Fruit fly (Drosophila melanogaster) whole organism, embryonic: ENCODE data around the gene Atat.

ENCODE experiments used
- CG10274 ChIP-seq: fragments of 200-800 bp; sonication (Bioruptor generic); optimal IDR thresholded peaks from 3 replicates; lab custom pipeline; 2017; ENCODE audit warnings: missing biosample characterization, mild to moderate bottlenecking, missing genetic modification characterization
- CG13894 ChIP-seq: fragments of 200-800 bp; sonication (Bioruptor generic); optimal IDR thresholded peaks from 3 replicates; lab custom pipeline; 2018; ENCODE audit warnings: missing biosample characterization, mild to moderate bottlenecking, missing genetic modification characterization, moderate library complexity
- CG32532 ChIP-seq: fragments of 200-800 bp; sonication (Bioruptor generic); IDR thresholded peaks from 2 replicates; pipeline ENCODE4 v1.3.6; 2022; ENCODE audit warnings: missing biosample characterization, missing genetic modification characterization
- CG33213 ChIP-seq: fragments of 200-800 bp; sonication (Bioruptor generic); optimal IDR thresholded peaks from 3 replicates; lab custom pipeline; 2016; ENCODE audit warnings: missing biosample characterization, missing genetic modification characterization
- CG3847 ChIP-seq: fragments of 200-800 bp; sonication (Bioruptor generic); IDR thresholded peaks from 2 replicates; pipeline ENCODE4 v1.3.6; 2022; ENCODE audit warnings: missing biosample characterization, missing genetic modification characterization
- CG43689 ChIP-seq: fragments of 200-800 bp; sonication (Bioruptor generic); IDR thresholded peaks from 2 replicates; pipeline ENCODE4 v1.3.6; 2022; ENCODE audit warnings: missing biosample characterization, missing genetic modification characterization
- CG4404 ChIP-seq: fragments of 200-800 bp; sonication (Bioruptor generic); IDR thresholded peaks from 2 replicates; pipeline ENCODE4 v1.3.6; 2022; ENCODE audit warnings: missing biosample characterization, missing genetic modification characterization
- CG6654 ChIP-seq: fragments of 200-800 bp; sonication (Bioruptor generic); optimal IDR thresholded peaks from 2 replicates; lab custom pipeline; 2017; ENCODE audit warnings: missing biosample characterization, mild to moderate bottlenecking, missing genetic modification characterization
- CG7745 ChIP-seq: fragments of 200-800 bp; sonication (Bioruptor generic); optimal IDR thresholded peaks from 2 replicates; lab custom pipeline; 2018; ENCODE audit warnings: missing biosample characterization, mild to moderate bottlenecking, missing genetic modification characterization, moderate library complexity
- CG7839 ChIP-seq: fragments of 200-800 bp; sonication (Bioruptor generic); optimal IDR thresholded peaks from 3 replicates; lab custom pipeline; 2018; ENCODE audit warnings: missing biosample characterization, mild to moderate bottlenecking, missing genetic modification characterization, moderate library complexity
- CG8089 ChIP-seq: fragments of 200-800 bp; sonication (Bioruptor generic); optimal IDR thresholded peaks from 3 replicates; lab custom pipeline; 2016; ENCODE audit warnings: missing biosample characterization, missing genetic modification characterization
- CG8359 ChIP-seq: fragments of 200-800 bp; sonication (Bioruptor generic); optimal IDR thresholded peaks from 2 replicates; lab custom pipeline; 2017; ENCODE audit warnings: missing biosample characterization, mild to moderate bottlenecking, missing genetic modification characterization, borderline replicate concordance
- CG8388 ChIP-seq: fragments of 200-800 bp; sonication (Bioruptor generic); optimal IDR thresholded peaks from 2 replicates; lab custom pipeline; 2019; ENCODE audit warnings: missing biosample characterization, mild to moderate bottlenecking, missing genetic modification characterization, moderate library complexity
- CG8944 ChIP-seq: fragments of 200-800 bp; sonication (Bioruptor generic); optimal IDR thresholded peaks from 3 replicates; lab custom pipeline; 2016; ENCODE audit warnings: missing biosample characterization, missing genetic modification characterization
- CG9727 ChIP-seq: fragments of 200-800 bp; sonication (Bioruptor generic); optimal IDR thresholded peaks from 3 replicates; lab custom pipeline; 2017; ENCODE audit warnings: missing biosample characterization, mild to moderate bottlenecking, missing genetic modification characterization
- Eip74EF ChIP-seq, 2 experiments: fragments of 200-800 bp in 1 of 2; fragments of >200 bp in 1 of 2; sonication (Bioruptor generic) in 1 of 2; optimal IDR thresholded peaks; 2 replicates each; lab custom pipeline; 2017 to 2019; ENCODE audit warnings: missing biosample characterization in 2 of 2, missing genetic modification characterization in 2 of 2, mild to moderate bottlenecking in 1 of 2, moderate library complexity in 1 of 2
- Ets65A ChIP-seq: fragments of 200-800 bp; sonication (Bioruptor generic); peaks from one replicate; lab custom pipeline; 2016; ENCODE audit warnings: missing biosample characterization, missing genetic modification characterization
- Hr51 ChIP-seq, 2 experiments: fragments of 200-800 bp; sonication (Bioruptor generic); optimal IDR thresholded peaks; 2 replicates in 1 of 2; 3 replicates in 1 of 2; lab custom pipeline; 2016 to 2018; ENCODE audit warnings: missing biosample characterization in 2 of 2, missing genetic modification characterization in 2 of 2, mild to moderate bottlenecking in 1 of 2, moderate library complexity in 1 of 2
- Jarid2 ChIP-seq: fragments of 200-800 bp; sonication (Bioruptor generic); optimal IDR thresholded peaks from 3 replicates; lab custom pipeline; 2017; ENCODE audit warnings: mild to moderate bottlenecking, missing biosample characterization, missing genetic modification reagents, missing genetic modification characterization
- Lim3 ChIP-seq: fragments of 200-800 bp; sonication (Bioruptor generic); IDR thresholded peaks from 2 replicates; pipeline ENCODE4 v1.3.6; 2022; ENCODE audit warnings: missing biosample characterization, missing genetic modification characterization
- Med ChIP-seq: fragments of 200-800 bp; sonication (Bioruptor generic); peaks from one replicate; lab custom pipeline; 2016; ENCODE audit warnings: missing biosample characterization, missing genetic modification characterization, mild to moderate bottlenecking, inconsistent platforms, moderate library complexity
- Mrtf ChIP-seq: fragments of 200-800 bp; sonication (Bioruptor generic); IDR thresholded peaks from 3 replicates; pipeline ENCODE4 v1.3.6; 2022; ENCODE audit warnings: missing biosample characterization, missing genetic modification characterization
- Neu2 ChIP-seq: fragments of 200-800 bp; sonication (Bioruptor generic); optimal IDR thresholded peaks from 3 replicates; lab custom pipeline; 2016; ENCODE audit warnings: missing biosample characterization, missing genetic modification characterization, borderline replicate concordance
- Oaz ChIP-seq: fragments of 200-800 bp; sonication (Bioruptor generic); IDR thresholded peaks from 2 replicates; pipeline ENCODE4 v1.3.6; 2022; ENCODE audit warnings: missing biosample characterization, missing genetic modification characterization
- Optix ChIP-seq: fragments of 200-800 bp; sonication (Bioruptor generic); IDR thresholded peaks from 3 replicates; pipeline ENCODE4 v1.3.6; 2022; ENCODE audit warnings: missing biosample characterization, missing genetic modification characterization
- Pdp1 ChIP-seq, 2 experiments: fragments of 200-800 bp; sonication (Bioruptor generic); optimal IDR thresholded peaks; 3 replicates each; lab custom pipeline; 2016; ENCODE audit warnings: missing biosample characterization in 2 of 2, missing genetic modification characterization in 2 of 2, mild to moderate bottlenecking in 1 of 2, moderate library complexity in 1 of 2
- Ptx1 ChIP-seq: fragments of 200-800 bp; sonication (Bioruptor generic); IDR thresholded peaks from 2 replicates; pipeline ENCODE4 v1.3.6; 2022; ENCODE audit warnings: missing biosample characterization, missing genetic modification characterization
- Rfx ChIP-seq: fragments of 200-800 bp; sonication (Bioruptor generic); IDR thresholded peaks from 2 replicates; pipeline ENCODE4 v1.3.6; 2022; ENCODE audit warnings: missing biosample characterization, missing genetic modification characterization
- Side ChIP-seq: fragments of 200-800 bp; sonication (Bioruptor generic); optimal IDR thresholded peaks from 2 replicates; lab custom pipeline; 2016; ENCODE audit warnings: missing biosample characterization, missing genetic modification characterization
- amos ChIP-seq: fragments of 200-800 bp; sonication (Bioruptor generic); IDR thresholded peaks from 2 replicates; pipeline ENCODE4 v1.3.6; 2022; ENCODE audit warnings: missing biosample characterization, missing genetic modification characterization; ENCODE audit not compliant: partially characterized antibody
- aop ChIP-seq: fragments of 200-800 bp; sonication (Bioruptor generic); IDR thresholded peaks from 2 replicates; pipeline ENCODE4 v1.3.6; 2022; ENCODE audit warnings: missing biosample characterization, missing genetic modification characterization
- bowl ChIP-seq: fragments of 200-800 bp; sonication (Bioruptor generic); IDR thresholded peaks from 2 replicates; pipeline ENCODE4 v1.3.6; 2022; ENCODE audit warnings: missing biosample characterization, missing genetic modification characterization
- cas ChIP-seq: fragments of 200-800 bp; sonication (Bioruptor generic); IDR thresholded peaks from 2 replicates; pipeline ENCODE4 v1.3.6; 2022; ENCODE audit warnings: missing biosample characterization, missing genetic modification characterization
- cato ChIP-seq: fragments of 200-800 bp; sonication (Bioruptor generic); optimal IDR thresholded peaks from 2 replicates; lab custom pipeline; 2016; ENCODE audit warnings: missing biosample characterization, missing genetic modification characterization, borderline replicate concordance
- chm ChIP-seq: fragments of 200-800 bp; sonication (Bioruptor generic); IDR thresholded peaks from 2 replicates; pipeline ENCODE4 v1.3.6; 2022; ENCODE audit warnings: missing biosample characterization, missing genetic modification characterization
- croc ChIP-seq: fragments of 200-800 bp; sonication (Bioruptor generic); conservative IDR thresholded peaks from 3 replicates; pipeline ENCODE4 v1.3.6; 2022; ENCODE audit warnings: missing biosample characterization, missing genetic modification characterization
- crp ChIP-seq, 2 experiments: fragments of 200-800 bp; sonication (Bioruptor generic); optimal IDR thresholded peaks; 2 replicates in 1 of 2; 3 replicates in 1 of 2; lab custom pipeline; 2017; ENCODE audit warnings: missing biosample characterization in 2 of 2, missing genetic modification characterization in 2 of 2, mild to moderate bottlenecking in 1 of 2, moderate library complexity in 1 of 2
- gro ChIP-seq: fragments of 200-800 bp; sonication (Bioruptor generic); optimal IDR thresholded peaks from 2 replicates; lab custom pipeline; 2016; ENCODE audit warnings: missing biosample characterization, missing genetic modification characterization
- insv ChIP-seq, 2 experiments: fragments of 200-800 bp; sonication (Bioruptor generic); optimal IDR thresholded peaks; 3 replicates each; lab custom pipeline; 2016 to 2018; ENCODE audit warnings: missing biosample characterization in 2 of 2, missing genetic modification characterization in 2 of 2
- inv ChIP-seq: fragments of 200-800 bp; sonication (Bioruptor generic); IDR thresholded peaks from 2 replicates; pipeline ENCODE4 v1.3.6; 2022; ENCODE audit warnings: missing biosample characterization, missing genetic modification characterization; ENCODE audit not compliant: partially characterized antibody
- lilli ChIP-seq: fragments of 200-800 bp; sonication (Bioruptor generic); optimal IDR thresholded peaks from 3 replicates; lab custom pipeline; 2016; ENCODE audit warnings: missing biosample characterization, missing genetic modification characterization
- pros ChIP-seq: fragments of 200-800 bp; sonication (Bioruptor generic); optimal IDR thresholded peaks from 3 replicates; lab custom pipeline; 2019; ENCODE audit warnings: missing biosample characterization, mild to moderate bottlenecking, missing genetic modification characterization, moderate library complexity
- pum ChIP-seq: fragments of 200-800 bp; sonication (Bioruptor generic); optimal IDR thresholded peaks from 2 replicates; lab custom pipeline; 2016; ENCODE audit warnings: missing biosample characterization, missing genetic modification characterization
- row ChIP-seq: fragments of 200-800 bp; sonication (Bioruptor generic); IDR thresholded peaks from 3 replicates; pipeline ENCODE4 v1.3.6; 2022; ENCODE audit warnings: missing biosample characterization, missing genetic modification characterization
- sisA ChIP-seq: fragments of 200-800 bp; sonication (Bioruptor generic); IDR thresholded peaks from 2 replicates; pipeline ENCODE4 v1.3.6; 2022; ENCODE audit warnings: missing biosample characterization, missing genetic modification characterization
- sug ChIP-seq: fragments of 200-800 bp; optimal IDR thresholded peaks from 2 replicates; lab custom pipeline; 2019; ENCODE audit warnings: missing biosample characterization, mild to moderate bottlenecking, missing genetic modification characterization, moderate library complexity
- tna ChIP-seq: fragments of 200-800 bp; sonication (Bioruptor generic); IDR thresholded peaks from 2 replicates; pipeline ENCODE4 v1.3.6; 2022; ENCODE audit warnings: missing biosample characterization, missing genetic modification characterization; ENCODE audit not compliant: partially characterized antibody
- tx ChIP-seq: fragments of 200-800 bp; sonication (Bioruptor generic); optimal IDR thresholded peaks from 2 replicates; lab custom pipeline; 2016; ENCODE audit warnings: missing biosample characterization, missing genetic modification characterization
- yki ChIP-seq: fragments of >200 bp; optimal IDR thresholded peaks from 3 replicates; lab custom pipeline; 2018

Gene Atat

dm6 chr3L:9410754-9411423 lies 15.7 kb downstream of the Atat start, which contains the start of the genes CG4022 and Cpsf5 (continued):
- TF ChIP-seq CG6654 (GFP tag; lab: Kevin White, UChicago), result no peak
- TF ChIP-seq cas (GFP tag; lab: Robert Waterston, UW), result peak; percentile 74
- TF ChIP-seq CG8944 (GFP tag; lab: Kevin White, UChicago), result peak; percentile 3
- peak; percentile 46 to 83 for TF ChIP-seq Hr51 (GFP tag; optimal IDR thresholded peaks at IDR 0.05; lab: Kevin White, UChicago)
- peak; percentile 48; the same call in 1 of the 2 replicates for TF ChIP-seq amos (GFP tag; lab: Robert Waterston, UW)
- peak; percentile 50; the same call in 1 of the 2 replicates for TF ChIP-seq chm
- peak in 1 of 2 experiments; percentile 53 for TF ChIP-seq crp (GFP tag; optimal IDR thresholded peaks at IDR 0.05; lab: Kevin White, UChicago)
- peak; percentile 88 for TF ChIP-seq CG3847 (GFP tag; lab: Robert Waterston, UW)
- peak; percentile 90 for TF ChIP-seq lilli (GFP tag; lab: Kevin White, UChicago)
- TF ChIP-seq aop, result no peak
- no peak; the same call in 1 of the 3 replicates for TF ChIP-seq Optix (GFP tag; lab: Robert Waterston, UW)
- no peak for TF ChIP-seq CG13894
- TF ChIP-seq Jarid2 (GFP tag; lab: Kevin White, UChicago), result no peak
- peak; percentile 92 for TF ChIP-seq Med
- peak; percentile 71; the same call in 1 of the 2 replicates for TF ChIP-seq CG43689 (GFP tag; lab: Robert Waterston, UW)
- 0 out of 2 replicates have a peak, but pooled peaks have one; percentile 13 for TF ChIP-seq bowl (GFP tag; lab: Robert Waterston, UW)
- TF ChIP-seq row, result peak; percentile 95
- peak; percentile 73 for TF ChIP-seq croc (GFP tag; lab: Robert Waterston, UW)
- TF ChIP-seq Eip74EF (GFP tag; optimal IDR thresholded peaks at IDR 0.05; lab: Kevin White, UChicago), result peak in 1 of 2 experiments; percentile 36
- peak; percentile 84 for TF ChIP-seq Ptx1 (GFP tag; lab: Robert Waterston, UW)
- TF ChIP-seq Rfx (GFP tag; lab: Robert Waterston, UW), result peak; percentile 88
- TF ChIP-seq CG7745, result peak; percentile 99
- TF ChIP-seq CG8089 (GFP tag; lab: Kevin White, UChicago), result peak; percentile 20
- TF ChIP-seq insv (GFP tag; optimal IDR thresholded peaks at IDR 0.05; lab: Kevin White, UChicago), result peak in 1 of 2 experiments; percentile 66
- peak; percentile 79 for TF ChIP-seq CG7839
- TF ChIP-seq Oaz, result peak; percentile 80
- TF ChIP-seq inv (GFP tag; lab: Robert Waterston, UW), result peak; percentile 49; the same call in 1 of the 2 replicates
- TF ChIP-seq gro (GFP tag; lab: Kevin White, UChicago), result peak; percentile 23
- TF ChIP-seq Neu2 (GFP tag; lab: Kevin White, UChicago), result no peak
- peak; percentile 76 for TF ChIP-seq CG4404 (GFP tag; lab: Robert Waterston, UW)
- TF ChIP-seq pum (GFP tag; lab: Kevin White, UChicago), result peak; percentile 61
- TF ChIP-seq pros, result no peak
- peak; percentile 82 for TF ChIP-seq sisA (GFP tag; lab: Robert Waterston, UW)
- peak; percentile 40 for TF ChIP-seq tx (GFP tag; lab: Kevin White, UChicago)
- TF ChIP-seq CG32532 (GFP tag; lab: Robert Waterston, UW), result peak; percentile 91
- TF ChIP-seq CG8359 (GFP tag; lab: Kevin White, UChicago), result no peak
- peak; percentile 78 for TF ChIP-seq CG8388 (GFP tag; lab: Kevin White, UChicago)
- TF ChIP-seq tna, result no peak
- peak; percentile 70 to 79 for TF ChIP-seq Pdp1 (GFP tag; optimal IDR thresholded peaks at IDR 0.05; lab: Kevin White, UChicago)
- TF ChIP-seq cato (GFP tag; lab: Kevin White, UChicago), result peak; percentile 54
- TF ChIP-seq CG33213 (GFP tag; lab: Kevin White, UChicago), result peak; percentile 52
- no peak for TF ChIP-seq Lim3
- TF ChIP-seq CG9727 (GFP tag; lab: Kevin White, UChicago), result peak; percentile 84
- peak; percentile 90 for TF ChIP-seq Ets65A (GFP tag; lab: Kevin White, UChicago)
- no peak for TF ChIP-seq CG10274 (GFP tag; lab: Kevin White, UChicago)
- TF ChIP-seq sug (tag; lab: Kevin White, UChicago), result peak; percentile 89
- peak; percentile 40; the same call in 1 of the 3 replicates for TF ChIP-seq Mrtf (GFP tag; lab: Robert Waterston, UW)
- no peak for TF ChIP-seq yki (lab: Kevin White, UChicago)
- peak; percentile 34 for TF ChIP-seq Side
